Worm (Caenorhabditis elegans) whole organism, L4 larva: ENCODE data around the gene clec-227.

Experiments used
- Y105C5A.15 ChIP-seq: fragments of 200-800 bp; sonication (Bioruptor generic); IDR thresholded peaks from 2 replicates; pipeline ENCODE4 v1.3.6; 2022; ENCODE audit warnings: missing genetic modification characterization, missing compliant biosample characterization
- Y48G9A.11 ChIP-seq: fragments of 200-800 bp; sonication (Bioruptor generic); IDR thresholded peaks from 2 replicates; pipeline ENCODE4 v1.3.6; 2022; ENCODE audit warnings: missing genetic modification reagents, missing genetic modification characterization, missing compliant biosample characterization
- Y5F2A.4 ChIP-seq: fragments of 200-800 bp; sonication (Bioruptor generic); optimal IDR thresholded peaks from 2 replicates; lab custom pipeline; 2018; ENCODE audit warnings: mild to moderate bottlenecking, missing genetic modification characterization, missing compliant biosample characterization
- ceh-20 ChIP-seq: fragments of 200-800 bp; sonication (Bioruptor generic); IDR thresholded peaks from 2 replicates; pipeline ENCODE4 v1.3.6; 2022; ENCODE audit warnings: missing genetic modification reagents, missing genetic modification characterization, missing compliant biosample characterization
- ceh-32 ChIP-seq: sonication (generic microtip); optimal IDR thresholded peaks from 2 replicates; lab custom pipeline; 2016; ENCODE audit warnings: mild to moderate bottlenecking, missing genetic modification characterization, missing compliant biosample characterization; ENCODE audit not compliant: poor library complexity
- ceh-62 ChIP-seq: sonication (generic microtip); optimal IDR thresholded peaks from 2 replicates; lab custom pipeline; 2017; ENCODE audit warnings: missing biosample characterization, missing genetic modification characterization
- ceh-82 ChIP-seq: sonication (generic microtip); optimal IDR thresholded peaks from 2 replicates; lab custom pipeline; 2017; ENCODE audit warnings: missing biosample characterization, missing genetic modification characterization
- ctbp-1 ChIP-seq: fragments of 200-800 bp; sonication (Bioruptor generic); IDR thresholded peaks from 2 replicates; pipeline ENCODE4 v1.3.6; 2022; ENCODE audit warnings: missing genetic modification reagents, missing genetic modification characterization, missing compliant biosample characterization
- daf-12 ChIP-seq: fragments of 150-350 bp; optimal IDR thresholded peaks from 2 replicates; lab custom pipeline; 2014; ENCODE audit warnings: missing biosample characterization, missing genetic modification reagents, missing genetic modification characterization
- daf-19 ChIP-seq: fragments of 200-800 bp; sonication (Bioruptor generic); conservative IDR thresholded peaks from 2 replicates; pipeline ENCODE4 v1.3.6; 2022; ENCODE audit warnings: missing genetic modification characterization, missing compliant biosample characterization
- dmd-6 ChIP-seq: fragments of 200-800 bp; sonication (Bioruptor generic); IDR thresholded peaks from 2 replicates; pipeline ENCODE4 v1.3.6; 2022; ENCODE audit warnings: missing genetic modification reagents, missing genetic modification characterization, missing compliant biosample characterization
- dmd-8 ChIP-seq: fragments of 200-800 bp; sonication (Bioruptor generic); IDR thresholded peaks from 2 replicates; pipeline ENCODE4 v1.3.6; 2022; ENCODE audit warnings: missing genetic modification characterization, missing compliant biosample characterization
- dmd-9 ChIP-seq: fragments of 200-800 bp; sonication (Bioruptor generic); IDR thresholded peaks from 2 replicates; pipeline ENCODE4 v1.3.6; 2022; ENCODE audit warnings: missing genetic modification reagents, missing genetic modification characterization, missing compliant biosample characterization
- dpl-1 ChIP-seq: fragments of 150-350 bp; optimal IDR thresholded peaks from 2 replicates; lab custom pipeline; 2014; ENCODE audit warnings: missing biosample characterization, missing genetic modification reagents, missing genetic modification characterization
- duxl-1 ChIP-seq: sonication (generic microtip); optimal IDR thresholded peaks from 2 replicates; lab custom pipeline; 2016; ENCODE audit warnings: mild to moderate bottlenecking, missing genetic modification characterization, moderate library complexity, missing compliant biosample characterization; ENCODE audit not compliant: poor library complexity
- dve-1 ChIP-seq: sonication (generic microtip); optimal IDR thresholded peaks from 2 replicates; lab custom pipeline; 2017; ENCODE audit warnings: antibody characterized with exemption, mild to moderate bottlenecking, missing genetic modification characterization, missing compliant biosample characterization; ENCODE audit not compliant: insufficient read depth
- egl-27 ChIP-seq: sonication (generic microtip); optimal IDR thresholded peaks from 3 replicates; lab custom pipeline; 2017; ENCODE audit warnings: missing biosample characterization, missing genetic modification reagents, missing genetic modification characterization
- egl-43 ChIP-seq: fragments of 200-800 bp; sonication (Bioruptor generic); IDR thresholded peaks from 2 replicates; pipeline ENCODE4 v1.3.6; 2022; ENCODE audit warnings: missing genetic modification reagents, missing genetic modification characterization, missing compliant biosample characterization
- hif-1 ChIP-seq, 2 experiments: sonication (generic microtip); optimal IDR thresholded peaks; 2 replicates each; lab custom pipeline; 2016 to 2017; ENCODE audit warnings: missing compliant biosample characterization in 2 of 2, missing genetic modification characterization in 2 of 2, missing genetic modification reagents in 2 of 2, missing genotype in 2 of 2, mild to moderate bottlenecking in 1 of 2
- hlh-11 ChIP-seq: fragments of 200-800 bp; sonication (Bioruptor generic); optimal IDR thresholded peaks from 2 replicates; lab custom pipeline; 2018; ENCODE audit warnings: mild to moderate bottlenecking, missing genetic modification characterization, missing compliant biosample characterization
- lim-7 ChIP-seq: fragments of 200-800 bp; sonication (Bioruptor generic); IDR thresholded peaks from 2 replicates; pipeline ENCODE4 v1.3.6; 2022; ENCODE audit warnings: missing genetic modification characterization, missing compliant biosample characterization
- lin-1 ChIP-seq: fragments of 200-800 bp; sonication (Bioruptor generic); IDR thresholded peaks from 2 replicates; pipeline ENCODE4 v1.3.6; 2022; ENCODE audit warnings: missing genetic modification reagents, missing genetic modification characterization, missing compliant biosample characterization
- lin-15B ChIP-seq: fragments of 150-350 bp; sonication (generic microtip); optimal IDR thresholded peaks from 3 replicates; lab custom pipeline; 2014; ENCODE audit warnings: missing biosample characterization, missing genetic modification characterization
- lin-38 ChIP-seq: fragments of 200-800 bp; sonication (Bioruptor generic); IDR thresholded peaks from 2 replicates; pipeline ENCODE4 v1.3.6; 2022; ENCODE audit warnings: missing genetic modification reagents, missing genetic modification characterization, missing compliant biosample characterization
- lin-39 ChIP-seq: fragments of 150-350 bp; optimal IDR thresholded peaks from 2 replicates; lab custom pipeline; 2014; ENCODE audit warnings: missing biosample characterization, missing genetic modification reagents, missing genetic modification characterization
- madf-5 ChIP-seq, 2 experiments: fragments of 200-800 bp; sonication (Bioruptor generic); IDR thresholded peaks; 2 replicates each; pipeline ENCODE4 v1.3.6; 2022; ENCODE audit warnings: missing compliant biosample characterization in 2 of 2, missing genetic modification characterization in 2 of 2
- madf-9 ChIP-seq: fragments of 200-800 bp; sonication (Bioruptor generic); conservative IDR thresholded peaks from 2 replicates; pipeline ENCODE4 v1.3.6; 2022; ENCODE audit warnings: missing genetic modification reagents, missing genetic modification characterization, missing compliant biosample characterization
- mdt-29 ChIP-seq: fragments of 200-800 bp; sonication (Bioruptor generic); IDR thresholded peaks from 2 replicates; pipeline ENCODE4 v1.3.6; 2022; ENCODE audit warnings: missing genetic modification reagents, missing genetic modification characterization, missing compliant biosample characterization
- mep-1 ChIP-seq: fragments of 150-350 bp; sonication (generic microtip); optimal IDR thresholded peaks from 3 replicates; lab custom pipeline; 2014; ENCODE audit warnings: missing biosample characterization, missing genetic modification characterization
- nhr-10 ChIP-seq: fragments of 150-350 bp; optimal IDR thresholded peaks from 2 replicates; lab custom pipeline; 2014; ENCODE audit warnings: missing biosample characterization, missing genetic modification characterization
- nhr-11 ChIP-seq: fragments of 150-350 bp; optimal IDR thresholded peaks from 2 replicates; lab custom pipeline; 2014; ENCODE audit warnings: missing biosample characterization, missing genetic modification characterization
- nhr-237 ChIP-seq: sonication (generic microtip); optimal IDR thresholded peaks from 2 replicates; lab custom pipeline; 2017; ENCODE audit warnings: missing biosample characterization, missing genetic modification characterization
- nhr-42 ChIP-seq: fragments of 200-800 bp; sonication (Bioruptor generic); IDR thresholded peaks from 2 replicates; pipeline ENCODE4 v1.3.6; 2022; ENCODE audit warnings: missing genetic modification characterization, missing compliant biosample characterization
- nhr-76 ChIP-seq: fragments of 150-350 bp; optimal IDR thresholded peaks from 2 replicates; lab custom pipeline; 2014; ENCODE audit warnings: missing biosample characterization, missing genetic modification characterization
- php-3 ChIP-seq: fragments of 200-800 bp; sonication (Bioruptor generic); IDR thresholded peaks from 2 replicates; pipeline ENCODE4 v1.3.6; 2022; ENCODE audit warnings: missing genetic modification reagents, missing genetic modification characterization, missing compliant biosample characterization
- saeg-2 ChIP-seq: fragments of 200-800 bp; sonication (Bioruptor generic); IDR thresholded peaks from 2 replicates; pipeline ENCODE4 v1.3.6; 2022; ENCODE audit warnings: missing genetic modification reagents, missing genetic modification characterization, missing compliant biosample characterization
- sdz-12 ChIP-seq: fragments of 200-800 bp; sonication (Bioruptor generic); optimal IDR thresholded peaks from 2 replicates; lab custom pipeline; 2018; ENCODE audit warnings: mild to moderate bottlenecking, missing genetic modification characterization, missing compliant biosample characterization
- skn-1 ChIP-seq: fragments of 150-350 bp; optimal IDR thresholded peaks from 2 replicates; lab custom pipeline; 2014; ENCODE audit warnings: missing biosample characterization, missing genetic modification characterization
- snpc-1.2 ChIP-seq: fragments of 200-800 bp; sonication (Bioruptor generic); IDR thresholded peaks from 2 replicates; pipeline ENCODE4 v1.3.6; 2022; ENCODE audit warnings: missing genetic modification reagents, missing genetic modification characterization, missing compliant biosample characterization
- spr-1 ChIP-seq: sonication (generic microtip); optimal IDR thresholded peaks from 2 replicates; lab custom pipeline; 2016; ENCODE audit warnings: mild to moderate bottlenecking, missing genetic modification characterization, missing compliant biosample characterization
- tra-1 ChIP-seq: fragments of 200-800 bp; sonication (Bioruptor generic); IDR thresholded peaks from 2 replicates; pipeline ENCODE4 v1.3.6; 2022; ENCODE audit warnings: missing genetic modification reagents, missing genetic modification characterization, missing compliant biosample characterization
- unc-39 ChIP-seq: sonication (generic microtip); optimal IDR thresholded peaks from 2 replicates; lab custom pipeline; 2017; ENCODE audit warnings: missing biosample characterization, missing genetic modification characterization
- vab-7 ChIP-seq: fragments of 200-800 bp; sonication (Bioruptor generic); IDR thresholded peaks from 2 replicates; pipeline ENCODE4 v1.3.6; 2022; ENCODE audit warnings: missing genetic modification reagents, missing genetic modification characterization, missing compliant biosample characterization
- zag-1 ChIP-seq: fragments of 150-350 bp; optimal IDR thresholded peaks from 2 replicates; lab custom pipeline; 2014; ENCODE audit warnings: missing biosample characterization, missing genetic modification characterization
- ztf-11 ChIP-seq: fragments of 150-350 bp; optimal IDR thresholded peaks from 2 replicates; lab custom pipeline; 2014; ENCODE audit warnings: missing biosample characterization, missing genetic modification characterization

The clec-227 gene

ce11 chrV:14482728-14483210, 10.4 kb downstream of the clec-227 start, which contains the start of gene R02D5.3 (continued):
- TF ChIP-seq ceh-32 (no peak), ztf-11 (tag; lab: Kevin White, UChicago) (no peak), lin-1 (GFP tag; lab: Robert Waterston, UW) (no peak), dmd-8 (GFP tag; lab: Robert Waterston, UW) (no peak), mep-1 (tag; lab: Kevin White, UChicago) (no peak), saeg-2 (no peak), nhr-11 (no peak), madf-5 (GFP tag; IDR thresholded peaks at IDR 0.05; lab: Robert Waterston, UW) (no peak), nhr-10 (tag; lab: Kevin White, UChicago) (no peak), nhr-237 (tag; lab: Kevin White, UChicago) (no peak), hlh-11 (tag; lab: Kevin White, UChicago) (no peak), dve-1 (tag; lab: Kevin White, UChicago) (peak; percentile 52), php-3 (no peak), vab-7 (no peak), Y48G9A.11 (no peak), sdz-12 (GFP tag; lab: Kevin White, UChicago) (no peak), daf-12 (tag; lab: Kevin White, UChicago) (no peak), daf-19 (GFP tag; lab: Robert Waterston, UW) (no peak), mdt-29 (GFP tag; lab: Robert Waterston, UW) (no peak)

ce11 chrV:14484582-14484981, 12.3 kb downstream of the clec-227 start, which contains the start of gene R02D5.4:
R02D5.4 (minus strand) TSS chrV:14484682.
- TF ChIP-seq lin-38 (no peak), lin-15B (tag; lab: Kevin White, UChicago) (no peak), skn-1 (no peak), lin-39 (tag; lab: Kevin White, UChicago) (no peak), ceh-32 (no peak), hif-1 (tag; optimal IDR thresholded peaks at IDR 0.05; lab: Kevin White, UChicago) (no peak), unc-39 (tag; lab: Kevin White, UChicago) (no peak), ceh-20 (GFP tag; lab: Robert Waterston, UW) (no peak), ceh-82 (tag; lab: Kevin White, UChicago) (no peak), Y5F2A.4 (no peak), egl-43 (GFP tag; lab: Robert Waterston, UW) (no peak), duxl-1 (tag; lab: Kevin White, UChicago) (no peak), egl-27 (tag; lab: Kevin White, UChicago) (no peak), nhr-42 (GFP tag; lab: Robert Waterston, UW) (no peak), ctbp-1 (GFP tag; lab: Robert Waterston, UW) (no peak), Y105C5A.15 (GFP tag; lab: Robert Waterston, UW) (no peak), Y48G9A.11 (no peak)

- TF ChIP-seq tra-1 (GFP tag; lab: Robert Waterston, UW), result no peak
- no peak for TF ChIP-seq madf-9
- no peak for TF ChIP-seq dmd-6 (GFP tag; lab: Robert Waterston, UW)
- TF ChIP-seq spr-1 (tag; lab: Kevin White, UChicago), result no peak
- no peak for TF ChIP-seq dpl-1 (GFP tag; lab: Kevin White, UChicago)
- TF ChIP-seq lin-39 (tag; lab: Kevin White, UChicago), result no peak
- TF ChIP-seq lim-7 (GFP tag; lab: Robert Waterston, UW), result no peak
- TF ChIP-seq skn-1, result no peak
- no peak for TF ChIP-seq ceh-62 (tag; lab: Kevin White, UChicago)
- TF ChIP-seq nhr-76 (tag; lab: Kevin White, UChicago), result no peak
- TF ChIP-seq dmd-9 (GFP tag; lab: Robert Waterston, UW), result no peak
- TF ChIP-seq zag-1 (tag; lab: Kevin White, UChicago), result no peak
- no peak for TF ChIP-seq Y105C5A.15 (GFP tag; lab: Robert Waterston, UW)
- no peak for TF ChIP-seq duxl-1 (tag; lab: Kevin White, UChicago)
- no peak for TF ChIP-seq snpc-1.2
- no peak for TF ChIP-seq ceh-32
- no peak for TF ChIP-seq lin-38
- TF ChIP-seq, all 104 proteins: peak for 0
These were observed 18.8 kb downstream of the clec-227 start for ce11 chrV:14491097-14491496.
